Worm (Caenorhabditis elegans): ENCODE measurements around the gene EEED8.14.
A peak's percentile ranks its signal among the peaks of the same experiment; 100 is the strongest.

The EEED8.14 gene

ce11 chrII:5414040-5414439 is at the start of gene EEED8.14, which contains the start of gene EEED8.3:
TSS of gene EEED8.14 (minus strand) at chrII:5414052.
TSS of gene EEED8.3 (plus strand) at chrII:5414276.
- TF ChIP-seq blmp-1 (tag; optimal IDR thresholded peaks at IDR 0.05), result no peak
- no peak for TF ChIP-seq M03D4.4 (tag; optimal IDR thresholded peaks at IDR 0.05)
- TF ChIP-seq ces-1 (GFP tag; optimal IDR thresholded peaks at IDR 0.05), result no peak
- TF ChIP-seq elt-3 (tag; optimal IDR thresholded peaks at IDR 0.05), result no peak
- TF ChIP-seq zip-8 (tag; optimal IDR thresholded peaks at IDR 0.05), result no peak
- TF ChIP-seq hlh-1 (tag; optimal IDR thresholded peaks at IDR 0.05), result no peak
- TF ChIP-seq flh-1 (GFP tag; optimal IDR thresholded peaks at IDR 0.05), result no peak
- no peak for TF ChIP-seq mep-1 (tag; optimal IDR thresholded peaks at IDR 0.05)
- TF ChIP-seq drap-1 (GFP tag; optimal IDR thresholded peaks at IDR 0.05), result no peak
- no peak for TF ChIP-seq unc-39 (tag; optimal IDR thresholded peaks at IDR 0.05)
- no peak for TF ChIP-seq mab-5 (tag; optimal IDR thresholded peaks at IDR 0.05)
- no peak for TF ChIP-seq sptf-1 (tag; optimal IDR thresholded peaks at IDR 0.05)
- no peak for TF ChIP-seq lsy-2 (tag; optimal IDR thresholded peaks at IDR 0.05)
- no peak for TF ChIP-seq nhr-76 (tag; optimal IDR thresholded peaks at IDR 0.05)
- TF ChIP-seq sem-2 (GFP tag; optimal IDR thresholded peaks at IDR 0.05), result no peak
- no peak for TF ChIP-seq elt-1 (tag; optimal IDR thresholded peaks at IDR 0.05; ENCODE audit: borderline replicate concordance, insufficient read depth)
- TF ChIP-seq lin-32 (GFP tag; optimal IDR thresholded peaks at IDR 0.05), result no peak

- TF ChIP-seq nhr-76 (tag; optimal IDR thresholded peaks at IDR 0.05) (no peak), ztf-11 (tag; optimal IDR thresholded peaks at IDR 0.05) (no peak), unc-62 (GFP tag; optimal IDR thresholded peaks at IDR 0.05) (peak; percentile 14), cnd-1 (tag; optimal IDR thresholded peaks at IDR 0.05) (no peak), mep-1 (tag; optimal IDR thresholded peaks at IDR 0.05) (peak; percentile 37), ces-1 (GFP tag; optimal IDR thresholded peaks at IDR 0.05) (peak; percentile 74), ceh-83 (GFP tag; optimal IDR thresholded peaks at IDR 0.05) (no peak), ceh-43 (GFP tag; optimal IDR thresholded peaks at IDR 0.05) (no peak), nhr-2 (tag; optimal IDR thresholded peaks at IDR 0.05) (no peak), mls-2 (tag; optimal IDR thresholded peaks at IDR 0.05) (peak; percentile 46), hlh-1 (tag; optimal IDR thresholded peaks at IDR 0.05) (no peak), sem-2 (GFP tag; optimal IDR thresholded peaks at IDR 0.05) (no peak)
Observed at ce11 chrII:5460911-5461310, 47.1 kb upstream of the EEED8.14 start.

- no peak for TF ChIP-seq mab-5 (tag; optimal IDR thresholded peaks at IDR 0.05)
- TF ChIP-seq sptf-1 (tag; optimal IDR thresholded peaks at IDR 0.05), result no peak
- no peak for TF ChIP-seq nhr-237 (tag; optimal IDR thresholded peaks at IDR 0.05)
- no peak for TF ChIP-seq cnd-1 (tag; optimal IDR thresholded peaks at IDR 0.05)
- TF ChIP-seq unc-39 (tag; optimal IDR thresholded peaks at IDR 0.05), result no peak
- no peak for TF ChIP-seq hlh-1 (tag; optimal IDR thresholded peaks at IDR 0.05)
- TF ChIP-seq lsy-2 (tag; optimal IDR thresholded peaks at IDR 0.05), result no peak
- no peak for TF ChIP-seq unc-120 (tag; optimal IDR thresholded peaks at IDR 0.05; ENCODE audit: poor library complexity, severe bottlenecking)
- TF ChIP-seq zip-8 (tag; optimal IDR thresholded peaks at IDR 0.05), result no peak
- no peak for TF ChIP-seq elt-1 (tag; optimal IDR thresholded peaks at IDR 0.05; ENCODE audit: borderline replicate concordance, insufficient read depth)
- no peak for TF ChIP-seq elt-3 (tag; optimal IDR thresholded peaks at IDR 0.05)
- TF ChIP-seq sem-2 (GFP tag; optimal IDR thresholded peaks at IDR 0.05), result no peak
- no peak for TF ChIP-seq lin-32 (GFP tag; optimal IDR thresholded peaks at IDR 0.05)
- TF ChIP-seq ceh-43 (GFP tag; optimal IDR thresholded peaks at IDR 0.05), result no peak
- TF ChIP-seq snpc-4 (tag; optimal IDR thresholded peaks at IDR 0.05), result no peak
- TF ChIP-seq nhr-12 (tag; optimal IDR thresholded peaks at IDR 0.05), result no peak
- TF ChIP-seq unc-62 (GFP tag; optimal IDR thresholded peaks at IDR 0.05), result no peak
- TF ChIP-seq bed-3 (GFP tag; optimal IDR thresholded peaks at IDR 0.05), result no peak
Observed at ce11 chrII:5459534-5459933, 45.7 kb upstream of the EEED8.14 start.

ce11 chrII:5458683-5459410 is 45.0 kb upstream of the EEED8.14 start:
- no peak for TF ChIP-seq elt-1 (tag; optimal IDR thresholded peaks at IDR 0.05; ENCODE audit: borderline replicate concordance, insufficient read depth)
- TF ChIP-seq flh-1 (GFP tag; optimal IDR thresholded peaks at IDR 0.05), result no peak
- peak; percentile 61 for TF ChIP-seq blmp-1 (tag; optimal IDR thresholded peaks at IDR 0.05)
- TF ChIP-seq M03D4.4 (tag; optimal IDR thresholded peaks at IDR 0.05), result no peak

Measured in whole organism, mixed stage, embryonic.